Worm (Caenorhabditis elegans): ENCODE data around the gene sre-2.

The sre-2 gene

ce11 chrII:8071801-8072544, 30.0 kb downstream of the sre-2 start (continued):
- peak; percentile 24 for TF ChIP-seq ztf-4 (tag; optimal IDR thresholded peaks at IDR 0.05)
- TF ChIP-seq dsc-1 (tag; optimal IDR thresholded peaks at IDR 0.05), result peak; percentile 38
- TF ChIP-seq unc-86 (tag; optimal IDR thresholded peaks at IDR 0.05), result peak; percentile 73
- no peak for TF ChIP-seq ceh-90 (tag; optimal IDR thresholded peaks at IDR 0.05)
- TF ChIP-seq Y116A8C.19 (tag; optimal IDR thresholded peaks at IDR 0.05; ENCODE audit: borderline replicate concordance), result no peak
- TF ChIP-seq nhr-12 (tag; optimal IDR thresholded peaks at IDR 0.05), result no peak
- TF ChIP-seq efl-1 (optimal IDR thresholded peaks at IDR 0.05), result peak; percentile 19 to 44
- peak; percentile 18 to 91 for TF ChIP-seq efl-1 (GFP tag; optimal IDR thresholded peaks at IDR 0.05 in 1 of 2)
- TF ChIP-seq nhr-84 (tag; optimal IDR thresholded peaks at IDR 0.05), result no peak
- TF ChIP-seq mab-9 (GFP tag; IDR thresholded peaks at IDR 0.05), result peak; percentile 63; the same call in 1 of the 2 replicates
- no peak for TF ChIP-seq sptf-1 (tag; optimal IDR thresholded peaks at IDR 0.05)
- no peak for TF ChIP-seq C04F5.9 (tag; optimal IDR thresholded peaks at IDR 0.05)
- TF ChIP-seq nhr-90 (tag; optimal IDR thresholded peaks at IDR 0.05; ENCODE audit: poor library complexity), result peak; percentile 44
- no peak for TF ChIP-seq F16B12.6 (tag; optimal IDR thresholded peaks at IDR 0.05)
- peak; percentile 53 for TF ChIP-seq xbp-1 (tag; optimal IDR thresholded peaks at IDR 0.05)
- peak in 1 of 3 experiments; percentile 33 for TF ChIP-seq ceh-82 (tag; optimal IDR thresholded peaks at IDR 0.05)
- TF ChIP-seq nhr-76 (tag; optimal IDR thresholded peaks at IDR 0.05), result no peak

ce11 chrII:8071012-8071625, 30.8 kb downstream of the sre-2 start:
- TF ChIP-seq lin-14 (GFP tag; optimal IDR thresholded peaks at IDR 0.05), result peak; percentile 46
- TF ChIP-seq nhr-85 (tag), result peak; percentile 86
- TF ChIP-seq elt-3 (tag; optimal IDR thresholded peaks at IDR 0.05), result peak in 5 of 6 experiments; percentile 18 to 66 (median 33)
- peak; percentile 3 for TF ChIP-seq snu-23 (GFP tag; optimal IDR thresholded peaks at IDR 0.05)
- peak; percentile 37 for TF ChIP-seq nhr-71 (tag; optimal IDR thresholded peaks at IDR 0.05)
- peak; percentile 13 for TF ChIP-seq tbx-2 (tag; optimal IDR thresholded peaks at IDR 0.05)
- TF ChIP-seq swsn-7 (tag; optimal IDR thresholded peaks at IDR 0.05), result no peak
- TF ChIP-seq grh-1 (GFP tag; IDR thresholded peaks at IDR 0.05), result 0 out of 2 replicates have a peak, but pooled peaks have one; percentile 18
- peak; percentile 37 for TF ChIP-seq nhr-20 (tag; optimal IDR thresholded peaks at IDR 0.05)
- TF ChIP-seq ces-1 (GFP tag; optimal IDR thresholded peaks at IDR 0.05), result no peak
- TF ChIP-seq elt-2 (tag; optimal IDR thresholded peaks at IDR 0.05), result peak; percentile 66
- peak; percentile 92 for TF ChIP-seq blmp-1 (tag; optimal IDR thresholded peaks at IDR 0.05)
- TF ChIP-seq ceh-63 (GFP tag; optimal IDR thresholded peaks at IDR 0.05), result no peak

- no peak for TF ChIP-seq nhr-12 (tag; optimal IDR thresholded peaks at IDR 0.05)
- TF ChIP-seq nhr-47 (tag; optimal IDR thresholded peaks at IDR 0.05), result no peak
- TF ChIP-seq isw-1 (GFP tag; IDR thresholded peaks at IDR 0.05), result no peak
- no peak for TF ChIP-seq elt-3 (tag; optimal IDR thresholded peaks at IDR 0.05)
- TF ChIP-seq nhr-85 (tag), result no peak
- TF ChIP-seq unc-98 (GFP tag; IDR thresholded peaks at IDR 0.05), result no peak
- TF ChIP-seq lsy-2 (tag; optimal IDR thresholded peaks at IDR 0.05), result no peak
- no peak for TF ChIP-seq mef-2 (tag; optimal IDR thresholded peaks at IDR 0.05)
- TF ChIP-seq sox-4 (tag; optimal IDR thresholded peaks at IDR 0.05), result no peak
- TF ChIP-seq zip-4 (GFP tag; optimal IDR thresholded peaks at IDR 0.05), result no peak
- no peak for TF ChIP-seq alr-1 (tag; optimal IDR thresholded peaks at IDR 0.05; ENCODE audit: borderline replicate concordance)
Observed at ce11 chrII:8065985-8066384, 36.0 kb downstream of the sre-2 start, which contains the start of gene pdha-1. TSS of gene pdha-1 (plus strand) at chrII:8066285.
